Worm (Caenorhabditis elegans): ENCODE results near the gene fipr-11.

The fipr-11 gene

ce11 chrV:9859863-9860262 lies 46.2 kb downstream of the fipr-11 start, which contains the start of gene lsy-12:
lsy-12 (minus strand) TSS chrV:9859963.
- no peak for TF ChIP-seq pes-1 (GFP tag; IDR thresholded peaks at IDR 0.05)
- TF ChIP-seq B0310.2 (tag; optimal IDR thresholded peaks at IDR 0.05): no peak
- no peak for TF ChIP-seq tbx-37 (GFP tag; conservative IDR thresholded peaks at IDR 0.05)
- no peak for TF ChIP-seq F13C5.2 (tag; optimal IDR thresholded peaks at IDR 0.05)
- TF ChIP-seq ets-7 (tag; optimal IDR thresholded peaks at IDR 0.05): no peak

ce11 chrV:9856978-9857377 lies 49.0 kb downstream of the fipr-11 start:
- TF ChIP-seq F13C5.2 (tag; optimal IDR thresholded peaks at IDR 0.05) (no peak), tra-4 (tag; optimal IDR thresholded peaks at IDR 0.05) (no peak), hmbx-1 (tag; optimal IDR thresholded peaks at IDR 0.05) (no peak), scrt-1 (GFP tag; IDR thresholded peaks at IDR 0.05) (no peak), flt-1 (GFP tag; IDR thresholded peaks at IDR 0.05) (no peak), ceh-36 (tag; optimal IDR thresholded peaks at IDR 0.05) (no peak), aly-1 (tag; optimal IDR thresholded peaks at IDR 0.05) (no peak), sea-1 (GFP tag; conservative IDR thresholded peaks at IDR 0.05) (no peak), hnd-1 (tag; optimal IDR thresholded peaks at IDR 0.05) (no peak), tbx-11 (GFP tag; IDR thresholded peaks at IDR 0.05) (no peak), pes-1 (GFP tag; IDR thresholded peaks at IDR 0.05) (no peak), hmg-4 (GFP tag; optimal IDR thresholded peaks at IDR 0.05) (no peak), B0310.2 (tag; optimal IDR thresholded peaks at IDR 0.05) (no peak)

ce11 chrV:9855920-9856852 lies 49.8 kb downstream of the fipr-11 start:
- peak; percentile 35 for TF ChIP-seq B0310.2 (tag; optimal IDR thresholded peaks at IDR 0.05)
- no peak for TF ChIP-seq tbx-11 (GFP tag; IDR thresholded peaks at IDR 0.05)
- TF ChIP-seq flt-1 (GFP tag; IDR thresholded peaks at IDR 0.05): no peak
- no peak for TF ChIP-seq scrt-1 (GFP tag; IDR thresholded peaks at IDR 0.05)
- no peak for TF ChIP-seq sea-1 (GFP tag; conservative IDR thresholded peaks at IDR 0.05)
- TF ChIP-seq tbx-37 (GFP tag; conservative IDR thresholded peaks at IDR 0.05): no peak
- no peak for TF ChIP-seq hnd-1 (tag; optimal IDR thresholded peaks at IDR 0.05)
- TF ChIP-seq hmbx-1 (tag; optimal IDR thresholded peaks at IDR 0.05): no peak
- no peak for TF ChIP-seq hmg-4 (GFP tag; optimal IDR thresholded peaks at IDR 0.05)
- no peak for TF ChIP-seq ceh-13 (GFP tag; optimal IDR thresholded peaks at IDR 0.05)
- no peak for TF ChIP-seq F13C5.2 (tag; optimal IDR thresholded peaks at IDR 0.05)
- no peak for TF ChIP-seq ceh-36 (tag; optimal IDR thresholded peaks at IDR 0.05)
- no peak for TF ChIP-seq pes-1 (GFP tag; IDR thresholded peaks at IDR 0.05)
- TF ChIP-seq aly-1 (tag; optimal IDR thresholded peaks at IDR 0.05): peak; percentile 24

Measured in whole organism, early embryonic.